Fruit fly (Drosophila melanogaster): ENCODE data around the gene Cox10.

Cox10 gene

dm6 chr2L:10299077-10299809 lies 32.0 kb upstream of the Cox10 start (continued):
- TF ChIP-seq CG32006 (GFP tag; optimal IDR thresholded peaks at IDR 0.05) (no peak), CG16779 (tag; optimal IDR thresholded peaks at IDR 0.05) (no peak), esn (GFP tag; optimal IDR thresholded peaks at IDR 0.05) (peak; percentile 19), Hr4 (GFP tag; optimal IDR thresholded peaks at IDR 0.05) (peak; percentile 39), CG6854 (GFP tag; optimal IDR thresholded peaks at IDR 0.05) (no peak), Eip93F (GFP tag; optimal IDR thresholded peaks at IDR 0.05) (no peak), ss (GFP tag; optimal IDR thresholded peaks at IDR 0.05) (no peak), CG3032 (tag; optimal IDR thresholded peaks at IDR 0.05) (no peak), Gug (GFP tag; IDR thresholded peaks at IDR 0.05) (no peak), Met (GFP tag; optimal IDR thresholded peaks at IDR 0.05) (peak; percentile 36), pdm3 (GFP tag; optimal IDR thresholded peaks at IDR 0.05) (no peak), cyc (GFP tag; optimal IDR thresholded peaks at IDR 0.05) (no peak), CG11294 (GFP tag; IDR thresholded peaks at IDR 0.05) (no peak), topi (GFP tag; optimal IDR thresholded peaks at IDR 0.05) (peak; percentile 15), CG3919 (GFP tag; optimal IDR thresholded peaks at IDR 0.05) (no peak), CG8319 (GFP tag; optimal IDR thresholded peaks at IDR 0.05) (no peak)

DNA sequence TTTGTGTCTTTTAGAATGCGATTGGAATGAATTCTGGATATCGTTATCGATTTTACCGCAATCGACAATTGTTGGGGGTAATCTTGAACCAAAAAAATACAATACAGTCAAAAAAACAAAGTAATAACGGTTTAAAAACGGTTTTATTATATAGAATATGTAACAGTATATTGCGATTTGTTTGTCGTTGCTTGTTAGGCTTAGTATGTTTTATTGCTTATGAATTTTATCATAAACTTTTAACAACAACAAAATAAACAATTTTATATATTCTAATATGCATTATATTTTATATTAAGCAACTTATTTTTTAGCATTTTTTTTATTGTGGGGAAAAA lies 31.5 kb upstream of the Cox10 start, which contains the start of gene CYLD:
CYLD (minus strand) TSS at position 38 of the 338 bp plus-strand sequence.
- TF ChIP-seq ss (GFP tag; optimal IDR thresholded peaks at IDR 0.05) (no peak), CG10631 (GFP tag; optimal IDR thresholded peaks at IDR 0.05) (peak; percentile 62), spab (GFP tag; optimal IDR thresholded peaks at IDR 0.05) (no peak), Eip93F (GFP tag; optimal IDR thresholded peaks at IDR 0.05) (no peak), Smox (GFP tag; optimal IDR thresholded peaks at IDR 0.05) (no peak), lz (GFP tag; optimal IDR thresholded peaks at IDR 0.05) (peak; percentile 47), CG16779 (tag; optimal IDR thresholded peaks at IDR 0.05) (no peak), vri (GFP tag; optimal IDR thresholded peaks at IDR 0.05) (no peak), CG8119 (GFP tag; IDR thresholded peaks at IDR 0.05) (peak; percentile 71; the same call in 2 of the 3 replicates), CG6163 (GFP tag; IDR thresholded peaks at IDR 0.05) (no peak), Eip75B (GFP tag; optimal IDR thresholded peaks at IDR 0.05) (peak; percentile 50), CG3032 (tag; optimal IDR thresholded peaks at IDR 0.05) (peak; percentile 70), Ets21C (GFP tag; optimal IDR thresholded peaks at IDR 0.05) (peak; percentile 18), CG3919 (GFP tag; optimal IDR thresholded peaks at IDR 0.05) (no peak), CG7368 (GFP tag; optimal IDR thresholded peaks at IDR 0.05) (no peak), topi (GFP tag; optimal IDR thresholded peaks at IDR 0.05) (peak; percentile 50), dsx (GFP tag; optimal IDR thresholded peaks at IDR 0.05; ENCODE audit: poor library complexity, severe bottlenecking) (no peak), CG4318 (GFP tag; optimal IDR thresholded peaks at IDR 0.05) (no peak), Ets96B (tag; optimal IDR thresholded peaks at IDR 0.05) (peak; percentile 67), fkh (GFP tag; optimal IDR thresholded peaks at IDR 0.05) (no peak), salr (GFP tag; optimal IDR thresholded peaks at IDR 0.05) (peak in 1 of 2 experiments; percentile 22), CG11762 (GFP tag; optimal IDR thresholded peaks at IDR 0.05; ENCODE audit: insufficient read depth) (peak; percentile 36), Lpt (GFP tag; optimal IDR thresholded peaks at IDR 0.05) (peak; percentile 35), CG6854 (GFP tag; optimal IDR thresholded peaks at IDR 0.05) (no peak), CG11902 (GFP tag; optimal IDR thresholded peaks at IDR 0.05) (no peak), CG1621 (tag; optimal IDR thresholded peaks at IDR 0.05) (no peak), fd59A (GFP tag; optimal IDR thresholded peaks at IDR 0.05) (no peak), net (GFP tag; optimal IDR thresholded peaks at IDR 0.05) (no peak), CG11294 (GFP tag; IDR thresholded peaks at IDR 0.05) (no peak), Sox102F (GFP tag; optimal IDR thresholded peaks at IDR 0.05) (no peak), CG31627 (GFP tag; optimal IDR thresholded peaks at IDR 0.05) (peak; percentile 39), CG34406 (GFP tag; optimal IDR thresholded peaks at IDR 0.05) (no peak), pdm3 (GFP tag; optimal IDR thresholded peaks at IDR 0.05) (no peak), fd85E (GFP tag; optimal IDR thresholded peaks at IDR 0.05) (no peak), CG10669 (GFP tag; optimal IDR thresholded peaks at IDR 0.05) (peak; percentile 25), CG32006 (GFP tag; optimal IDR thresholded peaks at IDR 0.05) (no peak), CG9139 (GFP tag; optimal IDR thresholded peaks at IDR 0.05) (no peak), acj6 (GFP tag; optimal IDR thresholded peaks at IDR 0.05) (peak; percentile 60), dac (GFP tag; optimal IDR thresholded peaks at IDR 0.05) (no peak), svp (GFP tag) (no peak), Hr39 (GFP tag; optimal IDR thresholded peaks at IDR 0.05) (no peak), CG8319 (GFP tag; optimal IDR thresholded peaks at IDR 0.05) (no peak), eg (GFP tag; IDR thresholded peaks at IDR 0.05) (no peak)

Measured in whole organism, prepupa.